Fruit fly (Drosophila melanogaster): ENCODE results near the gene CG12499.

CG12499 gene

dm6 chr3R:22483537-22483936 is 37.1 kb upstream of the CG12499 start:
- no peak for TF ChIP-seq EcR (GFP tag; optimal IDR thresholded peaks at IDR 0.05)
- TF ChIP-seq gl (tag; optimal IDR thresholded peaks at IDR 0.05): no peak
- no peak for TF ChIP-seq CG34367 (tag; optimal IDR thresholded peaks at IDR 0.05)
- no peak for TF ChIP-seq CG8159 (tag; optimal IDR thresholded peaks at IDR 0.05)
- TF ChIP-seq CG8301 (tag; optimal IDR thresholded peaks at IDR 0.05): no peak
- no peak for TF ChIP-seq Snoo (tag; optimal IDR thresholded peaks at IDR 0.05)
- TF ChIP-seq CG17806 (tag; optimal IDR thresholded peaks at IDR 0.05): no peak
- TF ChIP-seq fd96Ca (GFP tag; IDR thresholded peaks at IDR 0.05): no peak
- TF ChIP-seq CG12605 (GFP tag; IDR thresholded peaks at IDR 0.05): no peak
- TF ChIP-seq rn (GFP tag; IDR thresholded peaks at IDR 0.05): no peak
- no peak for TF ChIP-seq Pif1A (GFP tag; optimal IDR thresholded peaks at IDR 0.05)
- TF ChIP-seq CG10348 (GFP tag; IDR thresholded peaks at IDR 0.05): no peak
- TF ChIP-seq CG9948 (tag; optimal IDR thresholded peaks at IDR 0.05): no peak
- TF ChIP-seq CG32121 (GFP tag; IDR thresholded peaks at IDR 0.05): no peak
- TF ChIP-seq CG13204 (GFP tag; optimal IDR thresholded peaks at IDR 0.05): no peak
- no peak for TF ChIP-seq Pif1B (GFP tag; optimal IDR thresholded peaks at IDR 0.05)
- TF ChIP-seq CG14655 (GFP tag; optimal IDR thresholded peaks at IDR 0.05): no peak
- TF ChIP-seq D1 (tag; optimal IDR thresholded peaks at IDR 0.05): no peak
- TF ChIP-seq CG4496 (GFP tag; IDR thresholded peaks at IDR 0.05): no peak

DNA sequence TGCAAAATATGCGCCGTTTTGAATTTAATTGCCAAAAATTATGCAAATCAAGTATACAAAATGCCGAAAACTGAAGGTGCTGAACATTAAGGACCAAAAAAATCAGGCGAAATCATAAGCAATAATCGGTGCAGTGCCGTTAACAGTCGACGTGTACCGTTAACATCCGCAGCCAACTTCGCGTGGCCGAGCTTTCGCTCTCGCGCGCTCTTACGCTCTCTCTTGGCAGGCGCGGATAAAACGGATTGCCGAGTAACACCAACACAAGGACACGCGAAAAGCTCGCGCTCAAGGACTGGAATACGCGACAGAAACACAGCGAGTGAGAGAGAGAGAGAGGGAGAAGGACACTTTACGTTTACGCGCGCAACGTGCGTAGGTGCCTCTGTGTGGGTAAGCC is 23.7 kb upstream of the CG12499 start:
- no peak for TF ChIP-seq CG12605 (GFP tag; IDR thresholded peaks at IDR 0.05)
- TF ChIP-seq fd96Ca (GFP tag; IDR thresholded peaks at IDR 0.05): no peak
- no peak for TF ChIP-seq Snoo (tag; optimal IDR thresholded peaks at IDR 0.05)
- TF ChIP-seq CG17806 (tag; optimal IDR thresholded peaks at IDR 0.05): no peak
- TF ChIP-seq CG32121 (GFP tag; IDR thresholded peaks at IDR 0.05): no peak
- no peak for TF ChIP-seq Ets98B (GFP tag; IDR thresholded peaks at IDR 0.05)
- no peak for TF ChIP-seq Pif1A (GFP tag; optimal IDR thresholded peaks at IDR 0.05)
- no peak for TF ChIP-seq CG13204 (GFP tag; optimal IDR thresholded peaks at IDR 0.05)
- no peak for TF ChIP-seq CG15710 (tag; optimal IDR thresholded peaks at IDR 0.05)
- no peak for TF ChIP-seq CG8301 (tag; optimal IDR thresholded peaks at IDR 0.05)
- no peak for TF ChIP-seq gl (tag; optimal IDR thresholded peaks at IDR 0.05)
- no peak for TF ChIP-seq CG4496 (GFP tag; IDR thresholded peaks at IDR 0.05)
- no peak for TF ChIP-seq D1 (tag; optimal IDR thresholded peaks at IDR 0.05)
- TF ChIP-seq CG14655 (GFP tag; optimal IDR thresholded peaks at IDR 0.05): no peak
- TF ChIP-seq EcR (GFP tag; optimal IDR thresholded peaks at IDR 0.05): no peak
- TF ChIP-seq CG9948 (tag; optimal IDR thresholded peaks at IDR 0.05): no peak

DNA sequence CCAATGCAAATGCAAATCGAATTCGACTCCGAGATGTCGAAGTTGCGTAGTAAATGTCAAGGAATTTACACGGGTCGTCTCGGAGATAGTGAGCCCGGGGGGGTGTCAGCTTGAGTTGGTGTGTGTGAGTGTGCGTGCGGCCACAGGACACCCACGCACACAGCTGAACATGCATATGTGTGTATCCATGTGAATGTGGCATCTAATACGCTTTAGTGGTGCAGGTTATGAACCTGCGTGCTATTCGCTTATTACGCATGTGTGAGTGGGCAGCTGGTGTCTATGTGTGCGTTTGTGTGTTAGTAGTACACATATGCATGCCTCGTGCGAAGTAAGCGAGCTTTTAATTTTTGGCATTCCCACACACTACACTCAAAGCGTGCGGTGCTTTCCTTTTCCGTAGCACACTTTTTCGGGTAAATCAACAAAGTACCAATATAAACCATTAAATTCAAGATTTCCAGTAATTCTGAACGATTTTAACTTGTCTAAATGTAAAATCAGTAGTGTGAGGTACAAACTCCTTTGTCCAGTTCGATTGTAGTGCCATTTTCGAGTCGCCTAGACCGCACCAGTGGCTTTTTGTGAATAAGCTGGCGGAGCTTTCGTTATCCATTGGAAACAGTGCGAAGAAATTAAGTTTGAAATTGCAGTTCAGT is 22.6 kb upstream of the CG12499 start:
- TF ChIP-seq CG8159 (tag; optimal IDR thresholded peaks at IDR 0.05): peak; percentile 78
- TF ChIP-seq CG10348 (GFP tag; IDR thresholded peaks at IDR 0.05): no peak
- peak; percentile 77 for TF ChIP-seq CG4496 (GFP tag; IDR thresholded peaks at IDR 0.05)
- peak; percentile 55 for TF ChIP-seq CG34367 (tag; optimal IDR thresholded peaks at IDR 0.05)
- TF ChIP-seq CG14655 (GFP tag; optimal IDR thresholded peaks at IDR 0.05): no peak
- no peak for TF ChIP-seq gl (tag; optimal IDR thresholded peaks at IDR 0.05)
- no peak for TF ChIP-seq D1 (tag; optimal IDR thresholded peaks at IDR 0.05)
- TF ChIP-seq rn (GFP tag; IDR thresholded peaks at IDR 0.05): no peak
- peak; percentile 48; the same call in 1 of the 2 replicates for TF ChIP-seq CG12605 (GFP tag; IDR thresholded peaks at IDR 0.05)
- peak; percentile 77 for TF ChIP-seq fd96Ca (GFP tag; IDR thresholded peaks at IDR 0.05)
- no peak for TF ChIP-seq CG13204 (GFP tag; optimal IDR thresholded peaks at IDR 0.05)
- TF ChIP-seq EcR (GFP tag; optimal IDR thresholded peaks at IDR 0.05): no peak
- peak; percentile 47 for TF ChIP-seq Pif1B (GFP tag; optimal IDR thresholded peaks at IDR 0.05)
- peak; percentile 71 for TF ChIP-seq CG15710 (tag; optimal IDR thresholded peaks at IDR 0.05)
- TF ChIP-seq Ets98B (GFP tag; IDR thresholded peaks at IDR 0.05): peak; percentile 60
- TF ChIP-seq CG32121 (GFP tag; IDR thresholded peaks at IDR 0.05): peak; percentile 36; the same call in 1 of the 2 replicates
- TF ChIP-seq Pif1A (GFP tag; optimal IDR thresholded peaks at IDR 0.05): no peak
- no peak for TF ChIP-seq CG8301 (tag; optimal IDR thresholded peaks at IDR 0.05)
- TF ChIP-seq Snoo (tag; optimal IDR thresholded peaks at IDR 0.05): no peak
- TF ChIP-seq CG9948 (tag; optimal IDR thresholded peaks at IDR 0.05): peak; percentile 65
- no peak for TF ChIP-seq CG17806 (tag; optimal IDR thresholded peaks at IDR 0.05)

- no peak for TF ChIP-seq CG12605 (GFP tag; IDR thresholded peaks at IDR 0.05)
These were observed 21.7 kb upstream of the CG12499 start, which contains the start of the genes CG5377 and Nrx-1 for dm6 chr3R:22467939-22468571. TSS of gene CG5377 (minus strand) at chr3R:22468157. TSS of gene Nrx-1 (plus strand) at chr3R:22468512.

DNA sequence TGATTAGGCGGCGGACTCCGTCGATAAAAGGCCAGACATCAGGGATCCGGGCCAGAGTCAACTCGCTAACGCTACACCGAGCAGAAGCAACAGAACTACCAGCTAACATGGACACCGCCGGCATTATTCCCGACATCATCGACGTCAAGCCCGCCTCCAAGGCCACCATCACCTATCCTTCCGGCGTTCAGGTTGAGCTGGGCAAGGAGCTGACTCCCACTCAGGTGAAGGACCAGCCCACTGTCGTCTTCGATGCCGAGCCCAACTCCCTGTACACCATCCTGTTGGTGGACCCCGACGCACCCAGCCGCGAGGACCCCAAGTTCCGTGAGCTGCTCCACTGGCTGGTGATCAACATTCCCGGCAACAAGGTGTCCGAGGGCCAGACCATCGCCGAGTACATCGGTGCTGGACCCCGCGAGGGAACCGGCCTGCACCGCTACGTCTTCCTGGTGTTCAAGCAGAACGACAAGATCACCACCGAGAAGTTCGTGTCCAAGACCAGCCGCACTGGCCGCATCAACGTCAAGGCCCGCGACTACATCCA is 19.7 kb upstream of the CG12499 start, which contains the start of gene Pebp1:
TSS of gene Pebp1 (plus strand) at position 51 of the 547 bp plus-strand sequence.
- TF ChIP-seq fd96Ca (GFP tag; IDR thresholded peaks at IDR 0.05): no peak
- TF ChIP-seq CG13204 (GFP tag; optimal IDR thresholded peaks at IDR 0.05): no peak
- TF ChIP-seq D1 (tag; optimal IDR thresholded peaks at IDR 0.05): no peak
- no peak for TF ChIP-seq CG32121 (GFP tag; IDR thresholded peaks at IDR 0.05)
- no peak for TF ChIP-seq CG10348 (GFP tag; IDR thresholded peaks at IDR 0.05)
- TF ChIP-seq Snoo (tag; optimal IDR thresholded peaks at IDR 0.05): no peak
- no peak for TF ChIP-seq CG34367 (tag; optimal IDR thresholded peaks at IDR 0.05)
- no peak for TF ChIP-seq CG8301 (tag; optimal IDR thresholded peaks at IDR 0.05)
- TF ChIP-seq rn (GFP tag; IDR thresholded peaks at IDR 0.05): no peak
- no peak for TF ChIP-seq EcR (GFP tag; optimal IDR thresholded peaks at IDR 0.05)
- no peak for TF ChIP-seq CG9948 (tag; optimal IDR thresholded peaks at IDR 0.05)
- no peak for TF ChIP-seq CG4496 (GFP tag; IDR thresholded peaks at IDR 0.05)
- no peak for TF ChIP-seq Pif1B (GFP tag; optimal IDR thresholded peaks at IDR 0.05)
- no peak for TF ChIP-seq CG8159 (tag; optimal IDR thresholded peaks at IDR 0.05)
- TF ChIP-seq gl (tag; optimal IDR thresholded peaks at IDR 0.05): no peak
- no peak for TF ChIP-seq Ets98B (GFP tag; IDR thresholded peaks at IDR 0.05)
- TF ChIP-seq CG17806 (tag; optimal IDR thresholded peaks at IDR 0.05): no peak
- TF ChIP-seq CG12605 (GFP tag; IDR thresholded peaks at IDR 0.05): no peak
- TF ChIP-seq Pif1A (GFP tag; optimal IDR thresholded peaks at IDR 0.05): no peak

Measured in whole organism, pupa.